Fruit fly (Drosophila melanogaster) whole organism, embryonic: Measurements from ENCODE around the gene Polr3F.
A peak's percentile ranks its signal among the peaks of the same experiment; 100 is the strongest.

Experiments used
- Awh ChIP-seq: fragments of 200-800 bp; sonication (Bioruptor generic); IDR thresholded peaks from 2 replicates; pipeline ENCODE4, ENCODE4 v1.3.6; 2022; ENCODE audit warnings: missing biosample characterization, missing genetic modification characterization
- Bdp1 ChIP-seq: fragments of 200-800 bp; sonication (Bioruptor generic); optimal IDR thresholded peaks from 3 replicates; lab custom pipeline; 2016; ENCODE audit warnings: missing biosample characterization, missing genetic modification characterization
- Bgb ChIP-seq: fragments of 200-800 bp; sonication (Bioruptor generic); IDR thresholded peaks from 2 replicates; pipeline ENCODE4 v1.3.6; 2022; ENCODE audit warnings: missing biosample characterization, missing genetic modification characterization; ENCODE audit not compliant: partially characterized antibody
- BtbVII ChIP-seq: fragments of 200-800 bp; sonication (Bioruptor generic); optimal IDR thresholded peaks from 3 replicates; lab custom pipeline; 2017; ENCODE audit warnings: missing biosample characterization, mild to moderate bottlenecking, missing genetic modification characterization
- C15 ChIP-seq: fragments of 200-800 bp; sonication (Bioruptor generic); IDR thresholded peaks from 3 replicates; pipeline ENCODE4 v1.3.6; 2022; ENCODE audit warnings: missing biosample characterization, missing genetic modification characterization
- CG10543 ChIP-seq: fragments of 200-800 bp; sonication (Bioruptor generic); optimal IDR thresholded peaks from 3 replicates; lab custom pipeline; 2017; ENCODE audit warnings: missing biosample characterization, mild to moderate bottlenecking, missing genetic modification characterization, moderate library complexity
- CG11560 ChIP-seq: fragments of 200-800 bp; sonication (Bioruptor generic); IDR thresholded peaks from 3 replicates; pipeline ENCODE4 v1.3.6; 2022; ENCODE audit warnings: missing biosample characterization, missing genetic modification characterization
- CG12155 ChIP-seq: fragments of 200-800 bp; sonication (Bioruptor generic); optimal IDR thresholded peaks from 3 replicates; lab custom pipeline; 2016; ENCODE audit warnings: missing biosample characterization, missing genetic modification characterization
- CG16863 ChIP-seq: fragments of 200-800 bp; sonication (Bioruptor generic); optimal IDR thresholded peaks from 3 replicates; lab custom pipeline; 2016; ENCODE audit warnings: missing biosample characterization, missing genetic modification characterization
- CG2199 ChIP-seq: fragments of 200-800 bp; sonication (Bioruptor generic); IDR thresholded peaks from 3 replicates; pipeline ENCODE4 v1.3.6; 2022; ENCODE audit warnings: missing biosample characterization, missing genetic modification characterization
- CG2889 ChIP-seq: fragments of 200-800 bp; sonication (Bioruptor generic); IDR thresholded peaks from 3 replicates; pipeline ENCODE4 v1.3.6; 2022; ENCODE audit warnings: missing biosample characterization, missing genetic modification characterization
- CG30020 ChIP-seq: fragments of 200-800 bp; optimal IDR thresholded peaks from 2 replicates; lab custom pipeline; 2019; ENCODE audit warnings: missing biosample characterization, mild to moderate bottlenecking, missing genetic modification characterization, moderate library complexity
- CG3065 ChIP-seq: fragments of 200-800 bp; sonication (Bioruptor generic); optimal IDR thresholded peaks from 2 replicates; lab custom pipeline; 2016; ENCODE audit warnings: missing biosample characterization, missing genetic modification characterization
- CG31224 ChIP-seq: fragments of 200-800 bp; sonication (Bioruptor generic); IDR thresholded peaks from 2 replicates; pipeline ENCODE4 v1.3.6; 2022; ENCODE audit warnings: missing biosample characterization, missing genetic modification characterization
- CG34422 ChIP-seq: fragments of 200-800 bp; sonication (Bioruptor generic); IDR thresholded peaks from 3 replicates; pipeline ENCODE4 v1.3.6; 2022; ENCODE audit warnings: missing biosample characterization, missing genetic modification characterization
- CG3726 ChIP-seq: fragments of 200-800 bp; sonication (Bioruptor generic); IDR thresholded peaks from 3 replicates; pipeline ENCODE4, ENCODE4 v1.3.6; 2022; ENCODE audit warnings: missing biosample characterization, missing genetic modification characterization
- CG3995 ChIP-seq: fragments of 200-800 bp; sonication (Bioruptor generic); optimal IDR thresholded peaks from 3 replicates; lab custom pipeline; 2016; ENCODE audit warnings: missing biosample characterization, missing genetic modification characterization
- CG7928 ChIP-seq: fragments of 200-800 bp; sonication (Bioruptor generic); optimal IDR thresholded peaks from 2 replicates; lab custom pipeline; 2017; ENCODE audit warnings: missing biosample characterization, mild to moderate bottlenecking, missing genetic modification characterization
- CG9727 ChIP-seq: fragments of 200-800 bp; sonication (Bioruptor generic); optimal IDR thresholded peaks from 3 replicates; lab custom pipeline; 2017; ENCODE audit warnings: missing biosample characterization, mild to moderate bottlenecking, missing genetic modification characterization
- Dip3 ChIP-seq: fragments of 200-800 bp; sonication (Bioruptor generic); optimal IDR thresholded peaks from 3 replicates; lab custom pipeline; 2016; ENCODE audit warnings: missing biosample characterization, missing genetic modification characterization
- Doc3 ChIP-seq: fragments of 200-800 bp; sonication (Bioruptor generic); IDR thresholded peaks from 3 replicates; pipeline ENCODE4 v1.3.6; 2022; ENCODE audit warnings: missing biosample characterization, missing genetic modification characterization; ENCODE audit not compliant: partially characterized antibody
- Dref ChIP-seq: fragments of 200-800 bp; sonication (Bioruptor generic); IDR thresholded peaks from 2 replicates; pipeline ENCODE4 v1.3.6; 2022; ENCODE audit warnings: missing biosample characterization, missing genetic modification characterization
- HmgD ChIP-seq: fragments of 200-800 bp; sonication (Bioruptor generic); optimal IDR thresholded peaks from 3 replicates; lab custom pipeline; 2016; ENCODE audit warnings: missing biosample characterization, missing genetic modification characterization
- Lim3 ChIP-seq: fragments of 200-800 bp; sonication (Bioruptor generic); IDR thresholded peaks from 2 replicates; pipeline ENCODE4 v1.3.6; 2022; ENCODE audit warnings: missing biosample characterization, missing genetic modification characterization
- MBD-R2 ChIP-seq: fragments of 200-800 bp; sonication (Bioruptor generic); IDR thresholded peaks from 2 replicates; pipeline ENCODE4 v1.3.6; 2022; ENCODE audit warnings: missing biosample characterization, missing genetic modification characterization
- Meics ChIP-seq: fragments of 200-800 bp; sonication (Bioruptor generic); optimal IDR thresholded peaks from 2 replicates; lab custom pipeline; 2017; ENCODE audit warnings: missing biosample characterization, mild to moderate bottlenecking, missing genetic modification characterization
- NC2β ChIP-seq: fragments of 200-800 bp; sonication (Bioruptor generic); optimal IDR thresholded peaks from 2 replicates; lab custom pipeline; 2016; ENCODE audit warnings: missing biosample characterization, missing genetic modification characterization
- Rfx ChIP-seq: fragments of 200-800 bp; sonication (Bioruptor generic); IDR thresholded peaks from 2 replicates; pipeline ENCODE4 v1.3.6; 2022; ENCODE audit warnings: missing biosample characterization, missing genetic modification characterization
- Sry-δ ChIP-seq: fragments of 200-800 bp; sonication (Bioruptor generic); optimal IDR thresholded peaks from 2 replicates; lab custom pipeline; 2016; ENCODE audit warnings: missing biosample characterization, missing genetic modification characterization
- Vsx1 ChIP-seq: fragments of 200-800 bp; sonication (Bioruptor generic); optimal IDR thresholded peaks from 2 replicates; lab custom pipeline; 2017; ENCODE audit warnings: missing biosample characterization, mild to moderate bottlenecking, missing genetic modification characterization, missing genetic modification reagents
- Xrp1 ChIP-seq: fragments of 200-800 bp; sonication (Bioruptor generic); IDR thresholded peaks from 2 replicates; pipeline ENCODE4 v1.3.6; 2022; ENCODE audit warnings: missing biosample characterization, missing genetic modification characterization
- bab2 ChIP-seq: fragments of 200-800 bp; sonication (Bioruptor generic); optimal IDR thresholded peaks from 2 replicates; lab custom pipeline; 2016; ENCODE audit warnings: missing biosample characterization, missing genetic modification characterization
- esg ChIP-seq: fragments of 200-800 bp; sonication (Bioruptor generic); conservative IDR thresholded peaks from 2 replicates; pipeline ENCODE4 v1.3.6; 2022; ENCODE audit warnings: missing biosample characterization, missing genetic modification characterization
- eve ChIP-seq, 2 experiments: fragments of >200 bp; optimal IDR thresholded peaks; 2 replicates each; lab custom pipeline; 2017; ENCODE audit warnings: missing biosample characterization in 2 of 2, missing genetic modification characterization in 2 of 2
- gfzf ChIP-seq: fragments of 200-800 bp; sonication (Bioruptor generic); optimal IDR thresholded peaks from 2 replicates; lab custom pipeline; 2016; ENCODE audit warnings: missing biosample characterization, mild to moderate bottlenecking, missing genetic modification characterization, moderate library complexity
- hbn ChIP-seq: fragments of 200-800 bp; sonication (Bioruptor generic); IDR thresholded peaks from 2 replicates; pipeline ENCODE4 v1.3.6; 2022; ENCODE audit warnings: missing biosample characterization, missing genetic modification characterization; ENCODE audit not compliant: partially characterized antibody
- jumu ChIP-seq: fragments of 200-800 bp; sonication (Bioruptor generic); optimal IDR thresholded peaks from 3 replicates; lab custom pipeline; 2016; ENCODE audit warnings: missing biosample characterization, missing genetic modification characterization
- kay ChIP-seq: fragments of 200-800 bp; sonication (Bioruptor generic); optimal IDR thresholded peaks from 2 replicates; lab custom pipeline; 2016; ENCODE audit warnings: missing biosample characterization, missing genetic modification characterization
- knrl ChIP-seq: fragments of 200-800 bp; sonication (Bioruptor generic); IDR thresholded peaks from 3 replicates; pipeline ENCODE4 v1.3.6; 2022; ENCODE audit warnings: missing biosample characterization, missing genetic modification characterization; ENCODE audit not compliant: partially characterized antibody
- lab ChIP-seq: fragments of 200-800 bp; sonication (Bioruptor generic); optimal IDR thresholded peaks from 3 replicates; lab custom pipeline; 2017; ENCODE audit warnings: missing biosample characterization, missing genetic modification characterization, mild to moderate bottlenecking, moderate library complexity, missing genetic modification reagents
- org-1 ChIP-seq: fragments of 200-800 bp; sonication (Bioruptor generic); optimal IDR thresholded peaks from 2 replicates; lab custom pipeline; 2017; ENCODE audit warnings: missing biosample characterization, missing genetic modification characterization
- pan ChIP-seq, 4 experiments: fragments of >200 bp in 3 of 4; fragments of 200-800 bp in 1 of 4; sonication (Bioruptor generic) in 1 of 4; optimal IDR thresholded peaks in 3 of 4; IDR thresholded peaks in 1 of 4; 2 replicates each; pipeline versions ENCODE4 v1.3.6 to Lab custom; 2017 to 2022; ENCODE audit warnings: missing biosample characterization in 2 of 4, missing genetic modification characterization in 2 of 4, mixed read lengths in 1 of 4
- pb ChIP-seq: fragments of 200-800 bp; sonication (Bioruptor generic); optimal IDR thresholded peaks from 3 replicates; lab custom pipeline; 2016; ENCODE audit warnings: missing biosample characterization, missing genetic modification characterization
- phol ChIP-seq: fragments of 200-800 bp; sonication (Bioruptor generic); optimal IDR thresholded peaks from 3 replicates; lab custom pipeline; 2018; ENCODE audit warnings: missing biosample characterization, mild to moderate bottlenecking, missing genetic modification characterization, moderate library complexity
- pita ChIP-seq: fragments of 200-800 bp; sonication (Bioruptor generic); optimal IDR thresholded peaks from 2 replicates; lab custom pipeline; 2017; ENCODE audit warnings: missing biosample characterization, mild to moderate bottlenecking, missing genetic modification characterization
- psq ChIP-seq: fragments of 200-800 bp; sonication (Bioruptor generic); optimal IDR thresholded peaks from 2 replicates; lab custom pipeline; 2017; ENCODE audit warnings: missing biosample characterization, missing genetic modification characterization
- run ChIP-seq: fragments of 200-800 bp; sonication (Bioruptor generic); optimal IDR thresholded peaks from 3 replicates; lab custom pipeline; 2018; ENCODE audit warnings: missing biosample characterization, mild to moderate bottlenecking, missing genetic modification characterization
- seq ChIP-seq: fragments of 200-800 bp; sonication (Bioruptor generic); IDR thresholded peaks from 2 replicates; pipeline ENCODE4 v1.3.6; 2022; ENCODE audit warnings: missing biosample characterization, missing genetic modification characterization
- sna ChIP-seq: fragments of 200-800 bp; sonication (Bioruptor generic); IDR thresholded peaks from 2 replicates; pipeline ENCODE4 v1.3.6; 2022; ENCODE audit warnings: missing biosample characterization, missing genetic modification characterization; ENCODE audit not compliant: partially characterized antibody
- sr ChIP-seq: fragments of 200-800 bp; sonication (Bioruptor generic); IDR thresholded peaks from 3 replicates; pipeline ENCODE4 v1.3.6; 2022; ENCODE audit warnings: missing biosample characterization, missing genetic modification characterization
- usp ChIP-seq: fragments of >200 bp; optimal IDR thresholded peaks from 2 replicates; lab custom pipeline; 2017; ENCODE audit warnings: missing biosample characterization, missing genetic modification characterization
- wdn ChIP-seq: fragments of 200-800 bp; sonication (Bioruptor generic); IDR thresholded peaks from 2 replicates; pipeline ENCODE4 v1.3.6; 2022; ENCODE audit warnings: missing biosample characterization, missing genetic modification characterization

Gene Polr3F

DNA sequence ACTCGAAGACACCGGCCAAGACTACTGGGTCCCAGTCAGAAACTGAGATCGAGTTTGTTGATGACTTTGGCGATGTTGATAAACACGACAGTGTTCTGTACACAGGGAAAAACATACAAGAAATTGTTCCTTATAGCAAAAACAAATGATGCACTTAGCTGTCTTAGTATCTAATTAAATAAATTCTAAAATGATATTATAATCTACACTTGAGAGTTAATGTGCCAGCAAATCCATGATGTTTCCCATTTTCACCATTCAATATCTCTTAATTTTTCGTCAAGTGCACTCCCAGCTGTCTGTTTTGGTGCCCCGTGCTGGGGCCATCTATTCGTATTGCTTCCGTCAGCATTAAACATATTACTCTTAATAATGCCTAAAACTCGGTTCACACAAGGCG lies 33.1 kb upstream of the Polr3F start (continued):
- TF ChIP-seq Vsx1 (GFP tag; lab: Kevin White, UChicago) (no peak), esg (GFP tag; lab: Robert Waterston, UW) (peak; percentile 43), MBD-R2 (GFP tag; lab: Robert Waterston, UW) (no peak), gfzf (GFP tag; lab: Kevin White, UChicago) (no peak), run (tag; lab: Kevin White, UChicago) (no peak), Lim3 (GFP tag; lab: Robert Waterston, UW) (no peak), Doc3 (GFP tag; lab: Robert Waterston, UW) (no peak), CG3065 (no peak), eve (GFP tag; optimal IDR thresholded peaks at IDR 0.05; lab: Kevin White, UChicago) (no peak), CG7928 (GFP tag; lab: Kevin White, UChicago) (no peak), NC2β (GFP tag; lab: Kevin White, UChicago) (no peak), CG30020 (tag; lab: Kevin White, UChicago) (no peak), Bgb (GFP tag; lab: Robert Waterston, UW) (no peak), sr (GFP tag; lab: Robert Waterston, UW) (no peak), HmgD (GFP tag; lab: Kevin White, UChicago) (no peak), Dip3 (GFP tag; lab: Kevin White, UChicago) (no peak), phol (no peak), CG3995 (GFP tag; lab: Kevin White, UChicago) (no peak), Rfx (peak; percentile 80), hbn (GFP tag; lab: Robert Waterston, UW) (no peak), usp (GFP tag; lab: Kevin White, UChicago) (no peak), pita (no peak), sna (GFP tag; lab: Robert Waterston, UW) (no peak), Bdp1 (GFP tag; lab: Kevin White, UChicago) (no peak), jumu (no peak), CG2889 (GFP tag; lab: Robert Waterston, UW) (0 out of 3 replicates have a peak, but pooled peaks have one; percentile 8), lab (GFP tag; lab: Kevin White, UChicago) (no peak), CG11560 (tag; lab: Robert Waterston, UW) (no peak), Awh (GFP tag; lab: Robert Waterston, UW) (no peak), Sry-δ (GFP tag; lab: Kevin White, UChicago) (no peak), knrl (GFP tag; lab: Robert Waterston, UW) (no peak), pb (GFP tag; lab: Kevin White, UChicago) (no peak), CG12155 (GFP tag; lab: Kevin White, UChicago) (no peak), CG31224 (GFP tag; lab: Robert Waterston, UW) (peak; percentile 42; the same call in 1 of the 2 replicates), Dref (no peak), psq (GFP tag; lab: Kevin White, UChicago) (no peak), CG34422 (GFP tag; lab: Robert Waterston, UW) (peak; percentile 63; the same call in 1 of the 3 replicates), CG2199 (GFP tag; lab: Robert Waterston, UW) (no peak), CG16863 (GFP tag; lab: Kevin White, UChicago) (no peak), CG9727 (GFP tag; lab: Kevin White, UChicago) (peak; percentile 37), kay (GFP tag; lab: Kevin White, UChicago) (no peak), seq (no peak), wdn (GFP tag; lab: Robert Waterston, UW) (no peak), bab2 (GFP tag; lab: Kevin White, UChicago) (no peak), Meics (peak; percentile 41), BtbVII (no peak), CG10543 (GFP tag; lab: Kevin White, UChicago) (no peak), Xrp1 (GFP tag; lab: Robert Waterston, UW) (peak; percentile 54; the same call in 1 of the 2 replicates), org-1 (no peak), C15 (GFP tag; lab: Robert Waterston, UW) (no peak), pan (optimal IDR thresholded peaks at IDR 0.05; lab: Kevin White, UChicago) (no peak), pan (GFP tag; optimal IDR thresholded peaks at IDR 0.05 in 1 of 2, IDR thresholded peaks at IDR 0.05 in 1 of 2) (peak in 1 of 2 experiments; percentile 40), CG3726 (GFP tag; lab: Robert Waterston, UW) (no peak)
